Fruit fly (Drosophila melanogaster): Measurements from ENCODE around the gene Naa60.
A peak's percentile ranks its signal among the peaks of the same experiment; 100 is the strongest.

The Naa60 gene

DNA sequence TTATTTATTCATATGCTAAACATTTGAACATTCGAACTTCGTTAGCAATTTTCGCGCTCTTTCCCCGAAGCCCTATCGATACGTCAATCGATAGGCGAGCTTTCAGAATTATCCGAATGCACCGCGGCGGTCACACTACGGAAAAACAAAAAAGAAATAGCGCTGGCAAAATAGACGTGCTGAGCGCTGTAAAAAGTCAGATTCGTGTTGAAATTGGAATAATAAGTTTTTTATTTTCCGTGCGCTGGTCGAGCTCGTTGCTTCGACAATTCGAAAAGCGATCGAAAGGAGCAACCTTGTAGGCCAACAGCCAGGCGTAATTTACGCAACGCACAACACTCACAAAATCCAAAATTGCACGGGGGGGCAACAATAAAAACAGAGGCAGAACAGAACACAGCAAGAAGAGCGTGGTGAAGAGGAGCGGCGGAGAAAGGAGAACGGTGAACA is 28.5 kb upstream of the Naa60 start, which contains the start of gene Ubc4 (continued):
- TF ChIP-seq dsx (GFP tag; optimal IDR thresholded peaks at IDR 0.05; ENCODE audit: poor library complexity, severe bottlenecking) (no peak), CG16779 (tag; optimal IDR thresholded peaks at IDR 0.05) (no peak), Smox (GFP tag; optimal IDR thresholded peaks at IDR 0.05) (no peak), esn (GFP tag; optimal IDR thresholded peaks at IDR 0.05) (peak; percentile 52), CG6854 (GFP tag; optimal IDR thresholded peaks at IDR 0.05) (peak; percentile 39), Sox14 (GFP tag; optimal IDR thresholded peaks at IDR 0.05) (peak; percentile 70), dac (GFP tag; optimal IDR thresholded peaks at IDR 0.05) (no peak), acj6 (GFP tag; optimal IDR thresholded peaks at IDR 0.05) (no peak), vri (GFP tag; optimal IDR thresholded peaks at IDR 0.05) (no peak), CG8632 (GFP tag; optimal IDR thresholded peaks at IDR 0.05) (no peak), Hr4 (GFP tag; optimal IDR thresholded peaks at IDR 0.05) (no peak), CG8319 (GFP tag; optimal IDR thresholded peaks at IDR 0.05) (no peak), CG7368 (GFP tag; optimal IDR thresholded peaks at IDR 0.05) (peak; percentile 21)

dm6 chr3L:9703495-9703894 is 23.2 kb upstream of the Naa60 start, which contains the start of gene CG6761:
Gene CG6761 (minus strand): TSS chr3L:9703595.
- no peak for TF ChIP-seq vri (GFP tag; optimal IDR thresholded peaks at IDR 0.05)
- TF ChIP-seq OdsH (GFP tag; optimal IDR thresholded peaks at IDR 0.05): no peak
- TF ChIP-seq CG15336 (GFP tag; IDR thresholded peaks at IDR 0.05): no peak
- TF ChIP-seq ss (GFP tag; optimal IDR thresholded peaks at IDR 0.05): no peak
- TF ChIP-seq Blimp-1 (GFP tag; optimal IDR thresholded peaks at IDR 0.05): no peak
- no peak for TF ChIP-seq CG4318 (GFP tag; optimal IDR thresholded peaks at IDR 0.05)
- no peak for TF ChIP-seq CG6808 (GFP tag; optimal IDR thresholded peaks at IDR 0.05)
- TF ChIP-seq Eip93F (GFP tag; optimal IDR thresholded peaks at IDR 0.05): no peak
- no peak for TF ChIP-seq fd85E (GFP tag; optimal IDR thresholded peaks at IDR 0.05)
- no peak for TF ChIP-seq achi (GFP tag; optimal IDR thresholded peaks at IDR 0.05)
- no peak for TF ChIP-seq CG3919 (GFP tag; optimal IDR thresholded peaks at IDR 0.05)
- no peak for TF ChIP-seq net (GFP tag; optimal IDR thresholded peaks at IDR 0.05)
- no peak for TF ChIP-seq pdm3 (GFP tag; optimal IDR thresholded peaks at IDR 0.05)

DNA sequence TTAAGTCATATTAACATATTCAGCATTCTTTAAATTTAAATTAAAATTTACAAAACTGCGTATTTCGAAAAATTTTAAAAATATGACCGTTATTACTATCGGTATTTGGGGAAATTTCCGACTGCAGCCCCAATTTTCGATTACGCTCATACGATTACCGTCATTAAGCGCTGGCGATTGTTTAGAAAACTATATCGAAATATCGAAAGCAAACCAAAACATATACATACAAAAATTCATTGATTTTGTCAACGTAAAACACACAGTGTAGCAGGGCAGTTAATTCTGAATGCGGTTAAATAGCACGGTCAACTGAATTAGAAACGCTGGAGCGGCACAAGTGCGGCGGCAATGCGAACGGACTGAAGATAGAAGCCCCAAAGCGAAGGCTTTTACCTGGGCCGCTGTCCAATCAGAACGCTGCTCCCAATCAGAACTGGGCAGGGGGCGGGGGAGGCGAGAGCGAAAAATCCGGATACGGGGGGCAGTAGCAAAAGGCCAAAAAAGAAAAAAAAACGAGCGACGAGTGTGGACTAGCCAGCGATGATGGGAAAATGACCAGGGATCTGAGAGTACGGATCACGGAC is 22.4 kb upstream of the Naa60 start, which contains the start of gene CG16711:
Gene CG16711, plus strand, starts transcription at position 170 of the 587 bp plus-strand sequence.
- TF ChIP-seq svp (GFP tag) (peak; percentile 63), CG1621 (tag; optimal IDR thresholded peaks at IDR 0.05) (peak; percentile 85), dac (GFP tag; optimal IDR thresholded peaks at IDR 0.05) (no peak), eg (GFP tag; IDR thresholded peaks at IDR 0.05) (0 out of 3 replicates have a peak, but pooled peaks have one; percentile 28), esn (GFP tag; optimal IDR thresholded peaks at IDR 0.05) (peak; percentile 9)

DNA sequence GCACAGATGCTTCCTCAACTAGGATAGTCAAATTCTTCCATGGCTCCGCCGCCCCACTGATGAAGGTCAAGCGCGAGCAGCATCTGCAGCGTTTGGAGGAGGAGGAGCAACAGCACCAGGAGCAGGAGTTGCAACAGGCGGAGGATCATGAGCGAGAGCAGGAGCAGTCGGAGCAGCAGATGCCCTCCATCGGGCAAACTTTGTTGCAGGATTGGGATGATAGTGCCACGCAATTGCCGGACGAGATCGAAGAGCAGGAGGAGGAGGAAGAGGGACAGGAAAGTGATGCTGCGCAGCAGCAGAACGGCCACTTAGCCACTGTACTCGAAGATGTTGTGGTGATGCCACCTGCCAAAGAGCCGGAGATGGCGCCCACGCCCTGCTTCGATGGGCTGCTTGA is 21.1 kb upstream of the Naa60 start:
- TF ChIP-seq CG6854 (GFP tag; optimal IDR thresholded peaks at IDR 0.05) (no peak), CG7368 (GFP tag; optimal IDR thresholded peaks at IDR 0.05) (no peak), Hr4 (GFP tag; optimal IDR thresholded peaks at IDR 0.05) (no peak), CG11762 (GFP tag; optimal IDR thresholded peaks at IDR 0.05; ENCODE audit: insufficient read depth) (no peak), Blimp-1 (GFP tag; optimal IDR thresholded peaks at IDR 0.05) (no peak), fd85E (GFP tag; optimal IDR thresholded peaks at IDR 0.05) (no peak), CG34406 (GFP tag; optimal IDR thresholded peaks at IDR 0.05) (no peak)

dm6 chr3L:9708797-9709196 is 17.9 kb upstream of the Naa60 start:
- no peak for TF ChIP-seq CG4318 (GFP tag; optimal IDR thresholded peaks at IDR 0.05)
- no peak for TF ChIP-seq Smox (GFP tag; optimal IDR thresholded peaks at IDR 0.05)
- no peak for TF ChIP-seq achi (GFP tag; optimal IDR thresholded peaks at IDR 0.05)
- TF ChIP-seq dsx (GFP tag; optimal IDR thresholded peaks at IDR 0.05; ENCODE audit: poor library complexity, severe bottlenecking): no peak
- TF ChIP-seq CG6163 (GFP tag; IDR thresholded peaks at IDR 0.05): no peak
- TF ChIP-seq fd85E (GFP tag; optimal IDR thresholded peaks at IDR 0.05): no peak
- no peak for TF ChIP-seq Hr39 (GFP tag; optimal IDR thresholded peaks at IDR 0.05)
- no peak for TF ChIP-seq CG10669 (GFP tag; optimal IDR thresholded peaks at IDR 0.05)

All from whole organism, prepupa.